Worm (Caenorhabditis elegans) whole organism, L3 larva: ENCODE measurements around the gene aos-1.

Experiments
- eor-1 ChIP-seq, 2 experiments: fragments of 150-350 bp; optimal IDR thresholded peaks; 2 replicates each; lab custom pipeline; 2014 to 2018; ENCODE audit warnings: missing biosample characterization in 2 of 2, missing genetic modification characterization in 2 of 2
- fkh-10 ChIP-seq: sonication (generic microtip); optimal IDR thresholded peaks from 2 replicates; lab custom pipeline; 2017; ENCODE audit warnings: missing biosample characterization, missing genetic modification reagents, missing genetic modification characterization
- nhr-12 ChIP-seq: fragments of 150-350 bp; optimal IDR thresholded peaks from 2 replicates; lab custom pipeline; 2014; ENCODE audit warnings: missing biosample characterization, missing genetic modification characterization

DNA sequence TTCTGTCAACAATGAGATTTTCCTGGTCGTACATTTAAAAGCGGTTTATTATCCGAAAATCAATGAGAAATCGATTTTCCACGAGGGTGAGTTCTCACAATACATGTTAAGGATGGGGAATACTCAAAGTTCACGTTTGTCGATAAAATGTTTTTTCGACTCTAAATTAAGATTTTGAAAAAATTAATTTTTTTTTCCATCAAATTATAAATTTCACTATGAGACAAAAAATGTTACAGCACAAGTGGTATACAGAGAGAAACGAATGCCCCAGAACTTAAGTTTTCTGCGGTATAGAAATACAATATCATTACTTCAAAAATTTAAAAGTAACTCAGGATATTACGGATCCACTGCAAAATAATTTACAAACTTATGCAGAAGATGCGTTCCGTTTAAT lies 51.9 kb downstream of the aos-1 start, which contains the start of gene R04B5.1:
- TF ChIP-seq nhr-12 (tag; lab: Kevin White, UChicago) (no peak), fkh-10 (GFP tag; lab: Kevin White, UChicago) (no peak), eor-1 (tag; optimal IDR thresholded peaks at IDR 0.05; lab: Kevin White, UChicago) (no peak)
